Fruit fly (Drosophila melanogaster) whole organism: ENCODE measurements around the gene wb.

Source experiments
- CG8478 ChIP-seq: fragments of >200 bp; optimal IDR thresholded peaks from 2 replicates; lab custom pipeline; 2018; ENCODE audit warnings: inconsistent platforms
- Dll ChIP-seq: fragments of >200 bp; optimal IDR thresholded peaks from 2 replicates; lab custom pipeline; 2017
- EcR ChIP-seq, 2 experiments: fragments of >200 bp; optimal IDR thresholded peaks; 2 replicates each; lab custom pipeline; 2017; ENCODE audit warnings: missing biosample characterization in 2 of 2, missing genetic modification characterization in 2 of 2, missing genetic modification reagents in 2 of 2
- pan ChIP-seq: fragments of >200 bp; optimal IDR thresholded peaks from 2 replicates; lab custom pipeline; 2017
- psq ChIP-seq: fragments of >200 bp; optimal IDR thresholded peaks from 2 replicates; lab custom pipeline; 2017
- usp ChIP-seq: fragments of >200 bp; optimal IDR thresholded peaks from 2 replicates; lab custom pipeline; 2017; ENCODE audit warnings: missing biosample characterization, missing genetic modification characterization, mixed read lengths

DNA sequence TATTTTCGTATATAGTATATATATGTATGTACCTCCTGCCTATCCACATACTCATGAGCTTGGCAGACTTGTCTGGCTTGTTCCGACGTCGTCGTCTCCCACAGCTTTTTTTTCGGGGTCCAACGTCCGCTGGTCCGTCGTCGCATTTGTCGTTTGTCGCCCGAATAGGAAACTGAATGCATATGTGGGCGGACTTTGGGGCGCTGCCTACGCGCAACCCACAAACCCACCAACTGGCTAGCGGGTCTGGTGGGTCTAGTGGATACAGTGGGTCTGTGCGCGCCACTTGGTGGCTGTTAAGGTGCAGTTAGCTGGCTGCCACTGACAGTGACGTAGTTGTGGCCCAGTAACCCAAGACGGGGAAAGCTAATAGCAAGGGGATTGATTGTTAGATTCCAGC is 56.2 kb downstream of the wb start:
- no peak for TF ChIP-seq pan (lab: Kevin White, UChicago)
- TF ChIP-seq Dll = no peak
- TF ChIP-seq EcR (GFP tag; optimal IDR thresholded peaks at IDR 0.05; lab: Kevin White, UChicago) = no peak
- TF ChIP-seq psq (lab: Kevin White, UChicago) = no peak
- TF ChIP-seq CG8478 (lab: Kevin White, UChicago) = no peak
- no peak for TF ChIP-seq usp
